Worm (Caenorhabditis elegans) whole organism, L2 larva: ENCODE data around the gene rha-1.

ENCODE experiments used
- C34F6.9 ChIP-seq: fragments of 150-350 bp; optimal IDR thresholded peaks from 2 replicates; lab custom pipeline; 2014; ENCODE audit warnings: missing biosample characterization, missing genetic modification characterization
- F13H6.1 ChIP-seq: sonication (generic microtip); optimal IDR thresholded peaks from 2 replicates; lab custom pipeline; 2016; ENCODE audit warnings: missing genetic modification characterization, missing compliant biosample characterization
- R02D3.7 ChIP-seq: fragments of 150-350 bp; optimal IDR thresholded peaks from 2 replicates; lab custom pipeline; 2014; ENCODE audit warnings: missing biosample characterization, missing genetic modification characterization
- Y55F3AM.14 ChIP-seq: fragments of 200-800 bp; sonication (Bioruptor generic); optimal IDR thresholded peaks from 2 replicates; lab custom pipeline; 2018; ENCODE audit warnings: mild to moderate bottlenecking, missing genetic modification characterization, missing compliant biosample characterization
- ZK546.5 ChIP-seq: sonication (generic microtip); optimal IDR thresholded peaks from 2 replicates; lab custom pipeline; 2017; ENCODE audit warnings: missing biosample characterization, missing genetic modification characterization
- alr-1 ChIP-seq: fragments of 150-350 bp; optimal IDR thresholded peaks from 2 replicates; lab custom pipeline; 2014; ENCODE audit warnings: missing biosample characterization, missing genetic modification characterization
- aly-2 ChIP-seq: fragments of 150-350 bp; optimal IDR thresholded peaks from 2 replicates; lab custom pipeline; 2014; ENCODE audit warnings: missing biosample characterization, missing genetic modification characterization
- blmp-1 ChIP-seq: sonication (generic microtip); optimal IDR thresholded peaks from 2 replicates; lab custom pipeline; 2017; ENCODE audit warnings: missing genetic modification characterization, mild to moderate bottlenecking, missing compliant biosample characterization, antibody characterized with exemption, moderate library complexity; ENCODE audit not compliant: insufficient read depth
- dmd-4 ChIP-seq: sonication (generic microtip); optimal IDR thresholded peaks from 2 replicates; lab custom pipeline; 2017; ENCODE audit warnings: missing biosample characterization, missing genetic modification characterization
- fos-1 ChIP-seq: fragments of 150-350 bp; optimal IDR thresholded peaks from 2 replicates; lab custom pipeline; 2014; ENCODE audit warnings: missing biosample characterization, missing genetic modification characterization
- gmeb-1 ChIP-seq: fragments of 150-350 bp; optimal IDR thresholded peaks from 2 replicates; lab custom pipeline; 2014; ENCODE audit warnings: missing biosample characterization, missing genetic modification characterization
- lin-11 ChIP-seq: fragments of 150-350 bp; sonication (generic microtip); optimal IDR thresholded peaks from 2 replicates; lab custom pipeline; 2014; ENCODE audit warnings: missing biosample characterization, missing genetic modification characterization, inconsistent platforms, mixed read lengths
- lin-13 ChIP-seq: fragments of 150-350 bp; optimal IDR thresholded peaks from 2 replicates; lab custom pipeline; 2014; ENCODE audit warnings: missing biosample characterization, missing genetic modification reagents, missing genetic modification characterization
- mbf-1 ChIP-seq: sonication (generic microtip); optimal IDR thresholded peaks from 2 replicates; lab custom pipeline; 2017; ENCODE audit warnings: missing biosample characterization, missing genetic modification characterization
- nhr-10 ChIP-seq: sonication (generic microtip); optimal IDR thresholded peaks from 2 replicates; lab custom pipeline; 2017; ENCODE audit warnings: missing biosample characterization, missing genetic modification characterization
- nhr-11 ChIP-seq: fragments of 150-350 bp; optimal IDR thresholded peaks from 2 replicates; lab custom pipeline; 2014; ENCODE audit warnings: missing biosample characterization, missing genetic modification characterization
- nhr-12 ChIP-seq: fragments of 150-350 bp; optimal IDR thresholded peaks from 2 replicates; lab custom pipeline; 2014; ENCODE audit warnings: missing biosample characterization, missing genetic modification characterization
- nhr-129 ChIP-seq: fragments of 150-350 bp; optimal IDR thresholded peaks from 2 replicates; lab custom pipeline; 2014; ENCODE audit warnings: missing biosample characterization, missing genetic modification characterization
- nhr-21 ChIP-seq: fragments of 150-350 bp; optimal IDR thresholded peaks from 2 replicates; lab custom pipeline; 2014; ENCODE audit warnings: missing biosample characterization, missing genetic modification characterization
- nhr-23 ChIP-seq: fragments of 150-350 bp; optimal IDR thresholded peaks from 2 replicates; lab custom pipeline; 2014; ENCODE audit warnings: missing biosample characterization, missing genetic modification reagents, missing genetic modification characterization
- nhr-237 ChIP-seq: fragments of 150-350 bp; optimal IDR thresholded peaks from 2 replicates; lab custom pipeline; 2014; ENCODE audit warnings: missing biosample characterization, missing genetic modification characterization
- nhr-25 ChIP-seq: fragments of 150-350 bp; sonication (generic microtip); optimal IDR thresholded peaks from 3 replicates; lab custom pipeline; 2014; ENCODE audit warnings: missing biosample characterization, missing genetic modification characterization
- nhr-6 ChIP-seq: fragments of 150-350 bp; optimal IDR thresholded peaks from 2 replicates; lab custom pipeline; 2014; ENCODE audit warnings: missing biosample characterization, missing genetic modification characterization
- nhr-77 ChIP-seq: fragments of 150-350 bp; optimal IDR thresholded peaks from 2 replicates; lab custom pipeline; 2014; ENCODE audit warnings: missing biosample characterization, missing genetic modification characterization
- peb-1 ChIP-seq: fragments of 150-350 bp; optimal IDR thresholded peaks from 2 replicates; lab custom pipeline; 2014; ENCODE audit warnings: missing biosample characterization, missing genetic modification characterization
- skn-1 ChIP-seq: sonication (generic microtip); optimal IDR thresholded peaks from 2 replicates; lab custom pipeline; 2017; ENCODE audit warnings: missing biosample characterization, missing genetic modification characterization
- sma-9 ChIP-seq, 2 experiments: fragments of 150-350 bp in 1 of 2; sonication (generic microtip) in 1 of 2; optimal IDR thresholded peaks; 2 replicates each; lab custom pipeline; 2014 to 2016; ENCODE audit warnings: missing genetic modification characterization in 2 of 2, mild to moderate bottlenecking in 1 of 2, missing biosample characterization in 1 of 2, missing compliant biosample characterization in 1 of 2, missing genetic modification reagents in 1 of 2, moderate library complexity in 1 of 2
- snpc-4 ChIP-seq: fragments of 150-350 bp; optimal IDR thresholded peaks from 2 replicates; lab custom pipeline; 2014; ENCODE audit warnings: missing biosample characterization, missing genetic modification characterization
- unc-39 ChIP-seq: fragments of 150-350 bp; optimal IDR thresholded peaks from 2 replicates; lab custom pipeline; 2014; ENCODE audit warnings: missing biosample characterization, missing genetic modification characterization
- unc-55 ChIP-seq: fragments of 150-350 bp; sonication (generic microtip); optimal IDR thresholded peaks from 3 replicates; lab custom pipeline; 2014; ENCODE audit warnings: missing biosample characterization, missing genetic modification reagents, missing genetic modification characterization
- zag-1 ChIP-seq: fragments of 150-350 bp; optimal IDR thresholded peaks from 2 replicates; lab custom pipeline; 2014; ENCODE audit warnings: missing biosample characterization, missing genetic modification characterization
- ztf-1 ChIP-seq: fragments of 200-800 bp; sonication (Bioruptor generic); conservative IDR thresholded peaks from 2 replicates; pipeline ENCODE4 v1.3.6; 2022; ENCODE audit warnings: missing genetic modification characterization, missing compliant biosample characterization
- ztf-11 ChIP-seq: sonication (generic microtip); optimal IDR thresholded peaks from 2 replicates; lab custom pipeline; 2017; ENCODE audit warnings: missing biosample characterization, missing genetic modification characterization
- ztf-4 ChIP-seq: fragments of 150-350 bp; optimal IDR thresholded peaks from 2 replicates; lab custom pipeline; 2014; ENCODE audit warnings: missing biosample characterization, missing genetic modification characterization

The rha-1 gene

ce11 chrII:8927253-8927791 lies 43.9 kb upstream of the rha-1 start, which contains the start of gene cct-2 (continued):
- TF ChIP-seq ztf-4 (tag; lab: Kevin White, UChicago) (peak; percentile 15), F13H6.1 (tag; lab: Kevin White, UChicago) (no peak), nhr-11 (tag; lab: Kevin White, UChicago) (no peak), ztf-1 (GFP tag; lab: Robert Waterston, UW) (no peak), nhr-237 (tag; lab: Kevin White, UChicago) (no peak), aly-2 (tag; lab: Kevin White, UChicago) (no peak), mbf-1 (tag; lab: Kevin White, UChicago) (no peak), fos-1 (tag; lab: Kevin White, UChicago) (peak; percentile 38), C34F6.9 (tag; lab: Kevin White, UChicago) (peak; percentile 73), nhr-10 (tag; lab: Kevin White, UChicago) (no peak), dmd-4 (tag; lab: Kevin White, UChicago) (no peak), alr-1 (tag; lab: Kevin White, UChicago) (no peak)

DNA sequence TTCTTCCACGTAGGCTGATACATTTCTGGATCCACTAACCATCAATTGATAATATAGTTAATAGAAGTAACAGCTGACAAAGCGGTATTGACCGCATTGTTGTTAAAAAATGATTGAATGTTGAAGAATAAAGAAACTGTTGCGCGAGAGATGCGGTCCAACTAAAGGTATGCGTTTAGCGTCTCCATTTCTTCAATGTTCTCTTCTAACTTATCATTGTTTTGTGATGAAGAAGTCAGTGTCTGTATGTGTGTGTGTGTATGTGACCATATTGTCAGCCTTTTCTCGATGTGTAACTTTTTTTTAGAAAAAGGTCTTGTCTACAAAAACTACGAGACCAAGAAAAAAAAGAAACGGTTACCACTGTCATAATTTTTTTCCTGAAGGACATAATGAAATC lies 43.0 kb upstream of the rha-1 start, which contains the start of gene B0457.2:
B0457.2 (minus strand) TSS at position 101 of the 400 bp plus-strand sequence.
- no peak for TF ChIP-seq sma-9 (GFP tag; optimal IDR thresholded peaks at IDR 0.05; lab: Kevin White, UChicago)
- TF ChIP-seq sma-9 (tag; optimal IDR thresholded peaks at IDR 0.05; lab: Kevin White, UChicago), result no peak
- no peak for TF ChIP-seq nhr-23 (tag; lab: Kevin White, UChicago)
- TF ChIP-seq nhr-21 (tag; lab: Kevin White, UChicago), result no peak
- TF ChIP-seq unc-39 (tag; lab: Kevin White, UChicago), result no peak
- no peak for TF ChIP-seq zag-1 (tag; lab: Kevin White, UChicago)
- no peak for TF ChIP-seq unc-55 (GFP tag; lab: Kevin White, UChicago)
- no peak for TF ChIP-seq nhr-129 (tag; lab: Kevin White, UChicago)
- no peak for TF ChIP-seq R02D3.7 (tag; lab: Kevin White, UChicago)
- no peak for TF ChIP-seq lin-13
- TF ChIP-seq snpc-4 (tag; lab: Kevin White, UChicago), result no peak
- no peak for TF ChIP-seq nhr-237 (tag; lab: Kevin White, UChicago)
- TF ChIP-seq aly-2 (tag; lab: Kevin White, UChicago), result no peak
- no peak for TF ChIP-seq ztf-11 (tag; lab: Kevin White, UChicago)
- TF ChIP-seq skn-1 (tag; lab: Kevin White, UChicago), result no peak
- TF ChIP-seq gmeb-1 (tag; lab: Kevin White, UChicago), result no peak
- TF ChIP-seq, all 48 proteins: peak for 0

DNA sequence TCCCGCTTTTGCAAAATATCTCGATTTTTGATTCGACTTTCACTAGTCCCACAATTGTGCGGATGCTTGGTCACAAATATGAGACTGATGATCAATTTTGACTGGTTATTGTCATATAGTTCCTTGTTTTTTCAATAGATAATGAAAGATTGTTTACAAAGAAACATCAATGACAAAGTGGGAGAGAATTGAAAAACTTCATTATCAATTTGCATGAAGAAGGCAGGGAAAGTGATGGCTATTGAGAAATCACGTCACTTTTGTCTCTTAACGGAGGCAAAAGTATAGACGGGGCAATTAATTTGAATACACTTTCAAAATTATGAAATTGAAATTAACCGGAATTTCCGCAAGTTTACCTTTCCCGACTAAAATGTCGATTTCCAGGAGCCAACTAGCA lies 39.7 kb upstream of the rha-1 start:
- TF ChIP-seq fos-1 (tag; lab: Kevin White, UChicago) (peak; percentile 4), gmeb-1 (tag; lab: Kevin White, UChicago) (no peak)

ce11 chrII:8922140-8922539 lies 38.7 kb upstream of the rha-1 start, which contains the start of gene B0457.6:
Gene B0457.6 (plus strand): TSS chrII:8922423.
- TF ChIP-seq unc-55 (GFP tag; lab: Kevin White, UChicago), result peak; percentile 24
- TF ChIP-seq ZK546.5, result no peak
- no peak for TF ChIP-seq F13H6.1 (tag; lab: Kevin White, UChicago)
- peak; percentile 61 for TF ChIP-seq fos-1 (tag; lab: Kevin White, UChicago)

ce11 chrII:8921456-8921855 lies 38.0 kb upstream of the rha-1 start:
- TF ChIP-seq nhr-21 (tag; lab: Kevin White, UChicago), result no peak
- TF ChIP-seq F13H6.1 (tag; lab: Kevin White, UChicago), result no peak
- TF ChIP-seq blmp-1 (tag; lab: Kevin White, UChicago), result no peak
- no peak for TF ChIP-seq sma-9 (GFP tag; optimal IDR thresholded peaks at IDR 0.05; lab: Kevin White, UChicago)
- no peak for TF ChIP-seq sma-9 (tag; optimal IDR thresholded peaks at IDR 0.05; lab: Kevin White, UChicago)
- no peak for TF ChIP-seq peb-1
- TF ChIP-seq nhr-77, result no peak
- TF ChIP-seq R02D3.7 (tag; lab: Kevin White, UChicago), result no peak
- TF ChIP-seq Y55F3AM.14 (GFP tag; lab: Kevin White, UChicago), result no peak
- TF ChIP-seq alr-1 (tag; lab: Kevin White, UChicago), result no peak
- TF ChIP-seq ztf-4 (tag; lab: Kevin White, UChicago), result no peak
- TF ChIP-seq lin-11 (tag; lab: Kevin White, UChicago), result no peak
- no peak for TF ChIP-seq nhr-129 (tag; lab: Kevin White, UChicago)
- TF ChIP-seq nhr-6 (tag; lab: Kevin White, UChicago), result no peak
- no peak for TF ChIP-seq nhr-25 (tag; lab: Kevin White, UChicago)
- no peak for TF ChIP-seq nhr-12 (tag; lab: Kevin White, UChicago)
- no peak for TF ChIP-seq dmd-4 (tag; lab: Kevin White, UChicago)
- TF ChIP-seq, all 48 proteins: peak for 0
